Worm (Caenorhabditis elegans) whole organism, young adult: Measurements from ENCODE around the gene clec-169.

Source experiments
- B0336.3 ChIP-seq: fragments of 200-800 bp; sonication (Bioruptor generic); IDR thresholded peaks from 2 replicates; pipeline ENCODE4 v1.3.6; 2022; ENCODE audit warnings: missing genetic modification characterization, missing compliant biosample characterization
- C06A6.2 ChIP-seq: fragments of 200-800 bp; sonication (Bioruptor generic); conservative IDR thresholded peaks from 2 replicates; pipeline ENCODE4 v1.3.6; 2022; ENCODE audit warnings: missing genetic modification characterization, missing compliant biosample characterization
- D2030.7 ChIP-seq: fragments of 200-800 bp; sonication (Bioruptor generic); IDR thresholded peaks from 2 replicates; pipeline ENCODE4 v1.3.6; 2022; ENCODE audit warnings: missing genetic modification reagents, missing genetic modification characterization, missing compliant biosample characterization
- F23B12.7 ChIP-seq: sonication (generic microtip); optimal IDR thresholded peaks from 2 replicates; lab custom pipeline; 2017; ENCODE audit warnings: missing genetic modification characterization, mild to moderate bottlenecking, missing compliant biosample characterization, antibody characterized with exemption, moderate library complexity; ENCODE audit not compliant: insufficient read depth
- F37B4.10 ChIP-seq: fragments of 200-800 bp; sonication (Bioruptor generic); IDR thresholded peaks from 2 replicates; pipeline ENCODE4 v1.3.6; 2022; ENCODE audit warnings: missing genetic modification characterization, missing compliant biosample characterization
- F52B5.7 ChIP-seq: sonication (generic microtip); optimal IDR thresholded peaks from 2 replicates; lab custom pipeline; 2016; ENCODE audit warnings: mild to moderate bottlenecking, missing genetic modification characterization, missing compliant biosample characterization
- Y67H2A.10 ChIP-seq: fragments of 200-800 bp; sonication (Bioruptor generic); conservative IDR thresholded peaks from 2 replicates; pipeline ENCODE4 v1.3.6; 2022; ENCODE audit warnings: missing genetic modification reagents, missing genetic modification characterization, missing compliant biosample characterization
- ZK185.1 ChIP-seq: sonication (generic microtip); optimal IDR thresholded peaks from 2 replicates; lab custom pipeline; 2016; ENCODE audit warnings: mild to moderate bottlenecking, missing genetic modification characterization, missing compliant biosample characterization; ENCODE audit not compliant: poor library complexity, severe bottlenecking
- akir-1 ChIP-seq: fragments of 200-800 bp; sonication (Bioruptor generic); optimal IDR thresholded peaks from 2 replicates; lab custom pipeline; 2018; ENCODE audit warnings: mild to moderate bottlenecking, missing genetic modification characterization, moderate library complexity, missing compliant biosample characterization
- bed-1 ChIP-seq: fragments of 200-800 bp; sonication (Bioruptor generic); IDR thresholded peaks from 2 replicates; pipeline ENCODE4 v1.3.6; 2022; ENCODE audit warnings: missing genetic modification reagents, missing genetic modification characterization, missing compliant biosample characterization
- die-1 ChIP-seq: sonication (generic microtip); optimal IDR thresholded peaks from 2 replicates; lab custom pipeline; 2016; ENCODE audit warnings: missing genotype, mild to moderate bottlenecking, missing genetic modification characterization, missing compliant biosample characterization
- dox-1 ChIP-seq: fragments of 200-800 bp; sonication (Bioruptor generic); IDR thresholded peaks from 2 replicates; pipeline ENCODE4 v1.3.6; 2022; ENCODE audit warnings: missing genetic modification reagents, missing genetic modification characterization, missing compliant biosample characterization
- dpl-1 ChIP-seq: fragments of 150-350 bp; optimal IDR thresholded peaks from 2 replicates; lab custom pipeline; 2014; ENCODE audit warnings: missing biosample characterization, missing genetic modification reagents, missing genetic modification characterization
- efl-1 ChIP-seq: fragments of 150-350 bp; optimal IDR thresholded peaks from 2 replicates; lab custom pipeline; 2014; ENCODE audit warnings: missing biosample characterization, missing genetic modification reagents, missing genetic modification characterization
- gei-17 ChIP-seq: fragments of 200-800 bp; sonication (Bioruptor generic); optimal IDR thresholded peaks from 2 replicates; lab custom pipeline; 2018; ENCODE audit warnings: mild to moderate bottlenecking, missing genetic modification characterization, missing compliant biosample characterization
- him-1 ChIP-seq: sonication (generic microtip); optimal IDR thresholded peaks from 2 replicates; lab custom pipeline; 2016; ENCODE audit warnings: missing genotype, missing genetic modification reagents, missing genetic modification characterization, missing compliant biosample characterization
- let-607 ChIP-seq, 2 experiments: fragments of 200-800 bp in 1 of 2; sonication (Bioruptor generic) in 1 of 2; sonication (generic microtip) in 1 of 2; optimal IDR thresholded peaks; 2 replicates each; lab custom pipeline; 2016 to 2018; ENCODE audit warnings: mild to moderate bottlenecking in 2 of 2, missing compliant biosample characterization in 2 of 2, missing genetic modification characterization in 2 of 2, moderate library complexity in 2 of 2, missing genotype in 1 of 2
- lin-35 ChIP-seq, 3 experiments: fragments of 150-350 bp in 2 of 3; sonication (generic microtip) in 1 of 3; optimal IDR thresholded peaks; 2 replicates each; lab custom pipeline; 2014 to 2018; ENCODE audit warnings: missing biosample characterization in 3 of 3, missing genetic modification characterization in 3 of 3, missing genetic modification reagents in 3 of 3
- lin-54 ChIP-seq: fragments of 200-800 bp; sonication (Bioruptor generic); optimal IDR thresholded peaks from 2 replicates; lab custom pipeline; 2018; ENCODE audit warnings: mild to moderate bottlenecking, missing genetic modification characterization, missing compliant biosample characterization
- lir-1 ChIP-seq: fragments of 200-800 bp; sonication (Bioruptor generic); conservative IDR thresholded peaks from 2 replicates; pipeline ENCODE4 v1.3.6; 2022; ENCODE audit warnings: missing genetic modification reagents, missing genetic modification characterization, missing compliant biosample characterization
- lsy-27 ChIP-seq: sonication (generic microtip); optimal IDR thresholded peaks from 2 replicates; lab custom pipeline; 2017; ENCODE audit warnings: missing genetic modification characterization, mild to moderate bottlenecking, missing compliant biosample characterization, antibody characterized with exemption, missing genotype, borderline replicate concordance; ENCODE audit not compliant: insufficient read depth
- madf-3 ChIP-seq: fragments of 200-800 bp; sonication (Bioruptor generic); IDR thresholded peaks from 2 replicates; pipeline ENCODE4 v1.3.6; 2022; ENCODE audit warnings: missing genetic modification reagents, missing genetic modification characterization, missing compliant biosample characterization
- mcd-1 ChIP-seq: fragments of 200-800 bp; sonication (Bioruptor generic); IDR thresholded peaks from 2 replicates; pipeline ENCODE4 v1.3.6; 2022; ENCODE audit warnings: missing genetic modification reagents, missing genetic modification characterization, missing compliant biosample characterization
- mel-28 ChIP-seq: sonication (generic microtip); optimal IDR thresholded peaks from 2 replicates; lab custom pipeline; 2016; ENCODE audit warnings: borderline replicate concordance, mild to moderate bottlenecking, missing genetic modification characterization, missing compliant biosample characterization
- nhr-120 ChIP-seq: fragments of 200-800 bp; sonication (Bioruptor generic); IDR thresholded peaks from 2 replicates; pipeline ENCODE4 v1.3.6; 2022; ENCODE audit warnings: missing genetic modification characterization, missing compliant biosample characterization
- nhr-90 ChIP-seq: sonication (generic microtip); optimal IDR thresholded peaks from 2 replicates; lab custom pipeline; 2016; ENCODE audit warnings: missing genotype, mild to moderate bottlenecking, missing genetic modification characterization, missing compliant biosample characterization
- rcor-1 ChIP-seq: fragments of 200-800 bp; sonication (Bioruptor generic); IDR thresholded peaks from 2 replicates; pipeline ENCODE4 v1.3.6; 2022; ENCODE audit warnings: missing genetic modification reagents, missing genetic modification characterization, missing compliant biosample characterization
- rec-8 ChIP-seq, 2 experiments: sonication (generic microtip); optimal IDR thresholded peaks; 2 replicates each; lab custom pipeline; 2016; ENCODE audit warnings: mild to moderate bottlenecking in 2 of 2, missing genetic modification characterization in 2 of 2, missing genetic modification reagents in 2 of 2, missing genotype in 2 of 2, missing biosample characterization in 1 of 2, missing compliant biosample characterization in 1 of 2, moderate library complexity in 1 of 2
- sdz-38 ChIP-seq: sonication (generic microtip); optimal IDR thresholded peaks from 2 replicates; lab custom pipeline; 2016; ENCODE audit warnings: missing genotype, missing genetic modification characterization, missing compliant biosample characterization
- sea-2 ChIP-seq: fragments of 200-800 bp; sonication (Bioruptor generic); IDR thresholded peaks from 2 replicates; pipeline ENCODE4 v1.3.6; 2022; ENCODE audit warnings: missing genetic modification characterization, missing compliant biosample characterization
- snpc-4 ChIP-seq, 5 experiments: fragments of 150-350 bp in 1 of 5; sonication (generic microtip) in 4 of 5; optimal IDR thresholded peaks; 2 replicates each; lab custom pipeline; 2014 to 2018; ENCODE audit warnings: missing genetic modification characterization in 5 of 5, missing biosample characterization in 3 of 5, antibody characterized with exemption in 2 of 5, mild to moderate bottlenecking in 2 of 5, missing compliant biosample characterization in 2 of 5, missing genotype in 2 of 5, moderate library complexity in 2 of 5, missing genetic modification reagents in 1 of 5
- tbp1 ChIP-seq: fragments of 200-800 bp; sonication (Bioruptor generic); optimal IDR thresholded peaks from 2 replicates; lab custom pipeline; 2018; ENCODE audit warnings: mild to moderate bottlenecking, missing genetic modification characterization, missing compliant biosample characterization
- unc-130 ChIP-seq: sonication (generic microtip); optimal IDR thresholded peaks from 2 replicates; lab custom pipeline; 2016; ENCODE audit warnings: missing genetic modification reagents, missing genetic modification characterization, missing compliant biosample characterization
- xnd-1 ChIP-seq: sonication (generic microtip); optimal IDR thresholded peaks from 2 replicates; lab custom pipeline; 2016; ENCODE audit warnings: missing genotype, missing genetic modification reagents, missing genetic modification characterization, missing compliant biosample characterization

The clec-169 gene

DNA sequence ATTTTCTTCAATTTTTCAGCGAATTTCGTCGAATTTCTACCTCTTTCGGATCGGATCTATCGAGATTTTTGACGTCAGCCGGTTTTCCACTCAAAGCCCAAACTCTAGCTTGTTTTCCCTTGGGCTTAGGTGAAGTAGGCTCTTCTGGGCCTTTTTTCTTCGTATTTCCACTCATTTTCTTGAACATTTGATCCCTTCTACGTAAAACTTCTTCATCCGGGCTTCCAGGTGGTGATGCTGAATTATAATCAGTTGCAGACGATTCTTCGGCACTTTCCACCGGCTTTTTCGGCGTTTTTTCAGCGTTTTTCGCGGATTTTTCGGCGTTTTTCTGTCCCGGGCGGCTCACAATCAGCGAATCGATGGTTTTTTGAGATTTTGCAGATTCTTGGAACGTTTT lies 23.0 kb upstream of the clec-169 start:
- TF ChIP-seq sea-2 (GFP tag; lab: Robert Waterston, UW) = no peak
- no peak for TF ChIP-seq madf-3 (GFP tag; lab: Robert Waterston, UW)
- no peak for TF ChIP-seq Y67H2A.10 (GFP tag; lab: Robert Waterston, UW)
- no peak for TF ChIP-seq D2030.7 (GFP tag; lab: Robert Waterston, UW)
- no peak for TF ChIP-seq C06A6.2 (GFP tag; lab: Robert Waterston, UW)
- no peak for TF ChIP-seq ZK185.1 (tag; lab: Kevin White, UChicago)
- no peak for TF ChIP-seq die-1 (tag; lab: Kevin White, UChicago)
- TF ChIP-seq F52B5.7 (tag; lab: Kevin White, UChicago) = no peak
- TF ChIP-seq nhr-90 (tag; lab: Kevin White, UChicago) = no peak
- no peak for TF ChIP-seq B0336.3
- TF ChIP-seq rcor-1 = no peak
- no peak for TF ChIP-seq lsy-27 (tag; lab: Kevin White, UChicago)
- TF ChIP-seq gei-17 (GFP tag; lab: Kevin White, UChicago) = no peak
- TF ChIP-seq, all 124 proteins: peak for 0

ce11 chrIV:1239686-1240085 lies 21.4 kb upstream of the clec-169 start, which contains the start of gene F38A1.8:
Gene F38A1.8 (minus strand): TSS chrIV:1239852.
- no peak for TF ChIP-seq lin-35 (GFP tag; optimal IDR thresholded peaks at IDR 0.05; lab: Kevin White, UChicago)
- peak; percentile 47 for TF ChIP-seq efl-1 (GFP tag; lab: Kevin White, UChicago)
- peak; percentile 45 for TF ChIP-seq him-1 (tag; lab: Kevin White, UChicago)
- TF ChIP-seq mcd-1 (GFP tag; lab: Robert Waterston, UW) = peak; percentile 50; the same call in 1 of the 2 replicates
- no peak for TF ChIP-seq dox-1 (GFP tag; lab: Robert Waterston, UW)
- peak; percentile 6 for TF ChIP-seq F23B12.7 (tag; lab: Kevin White, UChicago)
- TF ChIP-seq lin-54 (GFP tag; lab: Kevin White, UChicago) = peak; percentile 56
- no peak for TF ChIP-seq unc-130 (GFP tag; lab: Kevin White, UChicago)
- TF ChIP-seq let-607 (tag; optimal IDR thresholded peaks at IDR 0.05; lab: Kevin White, UChicago) = peak; percentile 97 to 98
- TF ChIP-seq dpl-1 (GFP tag; lab: Kevin White, UChicago) = peak; percentile 41

DNA sequence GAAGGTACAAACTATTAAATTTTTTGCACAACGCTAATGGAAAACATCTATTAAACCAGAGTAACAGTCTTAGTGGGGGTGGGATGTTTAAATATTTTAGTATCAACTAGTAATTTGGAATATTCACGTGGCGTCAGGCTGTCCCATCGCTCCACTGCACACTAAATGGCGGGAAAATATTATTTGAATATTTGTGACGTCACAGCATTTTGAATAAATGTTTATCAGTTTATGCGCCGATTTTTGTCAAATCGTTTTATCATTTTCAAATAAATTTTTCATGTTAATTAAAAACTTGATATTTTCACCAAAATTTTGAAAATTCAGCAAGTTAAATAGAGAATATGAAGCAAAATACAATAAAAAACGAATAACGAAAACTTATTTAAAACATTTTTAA lies 17.8 kb upstream of the clec-169 start, which contains the start of gene F38A1.15:
F38A1.15 (minus strand) TSS at position 101 of the 400 bp plus-strand sequence.
- TF ChIP-seq akir-1 (no peak), tbp1 (GFP tag; lab: Kevin White, UChicago) (no peak), F23B12.7 (tag; lab: Kevin White, UChicago) (no peak), xnd-1 (no peak), nhr-120 (no peak), gei-17 (GFP tag; lab: Kevin White, UChicago) (no peak), rec-8 (tag; optimal IDR thresholded peaks at IDR 0.05; lab: Kevin White, UChicago) (no peak), lir-1 (no peak), sdz-38 (no peak), mel-28 (tag; lab: Kevin White, UChicago) (no peak), F37B4.10 (GFP tag; lab: Robert Waterston, UW) (no peak), bed-1 (GFP tag; lab: Robert Waterston, UW) (no peak), nhr-90 (tag; lab: Kevin White, UChicago) (no peak), snpc-4 (GFP tag; optimal IDR thresholded peaks at IDR 0.05; lab: Kevin White, UChicago) (no peak), snpc-4 (tag; optimal IDR thresholded peaks at IDR 0.05; lab: Kevin White, UChicago) (no peak)
- TF ChIP-seq, all 124 proteins: peak for 0
